Worm (Caenorhabditis elegans) whole organism, young adult: ENCODE measurements around the gene M03B6.5.

Experiments used
- B0035.1 ChIP-seq: sonication (generic microtip); optimal IDR thresholded peaks from 2 replicates; lab custom pipeline; 2016; ENCODE audit warnings: missing genetic modification characterization, mild to moderate bottlenecking, missing compliant biosample characterization, missing genotype, missing genetic modification reagents
- C06A6.2 ChIP-seq: fragments of 200-800 bp; sonication (Bioruptor generic); conservative IDR thresholded peaks from 2 replicates; pipeline ENCODE4 v1.3.6; 2022; ENCODE audit warnings: missing genetic modification characterization, missing compliant biosample characterization
- akir-1 ChIP-seq: fragments of 200-800 bp; sonication (Bioruptor generic); optimal IDR thresholded peaks from 2 replicates; lab custom pipeline; 2018; ENCODE audit warnings: mild to moderate bottlenecking, missing genetic modification characterization, moderate library complexity, missing compliant biosample characterization
- him-1 ChIP-seq: sonication (generic microtip); optimal IDR thresholded peaks from 2 replicates; lab custom pipeline; 2016; ENCODE audit warnings: missing genotype, missing genetic modification reagents, missing genetic modification characterization, missing compliant biosample characterization
- hlh-26 ChIP-seq: fragments of 200-800 bp; sonication (Bioruptor generic); conservative IDR thresholded peaks from 2 replicates; pipeline ENCODE4 v1.3.6; 2022; ENCODE audit warnings: missing genetic modification reagents, missing genetic modification characterization, missing compliant biosample characterization
- madf-3 ChIP-seq: fragments of 200-800 bp; sonication (Bioruptor generic); IDR thresholded peaks from 2 replicates; pipeline ENCODE4 v1.3.6; 2022; ENCODE audit warnings: missing genetic modification reagents, missing genetic modification characterization, missing compliant biosample characterization
- ztf-26 ChIP-seq: sonication (generic microtip); optimal IDR thresholded peaks from 2 replicates; lab custom pipeline; 2017; ENCODE audit warnings: missing genetic modification characterization, missing compliant biosample characterization
- ztf-3 ChIP-seq: fragments of 200-800 bp; sonication (Bioruptor generic); optimal IDR thresholded peaks from 2 replicates; lab custom pipeline; 2018; ENCODE audit warnings: mild to moderate bottlenecking, missing genetic modification characterization, missing compliant biosample characterization

- TF ChIP-seq him-1 (tag; lab: Kevin White, UChicago) (no peak), C06A6.2 (GFP tag; lab: Robert Waterston, UW) (no peak), akir-1 (GFP tag; lab: Kevin White, UChicago) (no peak), ztf-26 (tag; lab: Kevin White, UChicago) (no peak), B0035.1 (tag; lab: Kevin White, UChicago) (no peak), ztf-3 (no peak), madf-3 (GFP tag; lab: Robert Waterston, UW) (no peak), hlh-26 (GFP tag; lab: Robert Waterston, UW) (no peak)
Measured at ce11 chrX:13841277-13841676, 2.5 kb upstream of the M03B6.5 start, which contains the start of gene M03B6.1.
